Fruit fly (Drosophila melanogaster) whole organism, embryonic: ENCODE results near the gene CG11350.

Experiments
- Ada2b ChIP-seq: fragments of 200-800 bp; sonication (Bioruptor generic); IDR thresholded peaks from 2 replicates; pipeline ENCODE4 v1.3.6; 2022; ENCODE audit warnings: missing biosample characterization, missing genetic modification characterization
- B-H1 ChIP-seq: fragments of 200-800 bp; sonication (Bioruptor generic); IDR thresholded peaks from 3 replicates; pipeline ENCODE4 v1.3.6; 2022; ENCODE audit warnings: missing biosample characterization, missing genetic modification characterization
- Bgb ChIP-seq: fragments of 200-800 bp; sonication (Bioruptor generic); IDR thresholded peaks from 2 replicates; pipeline ENCODE4 v1.3.6; 2022; ENCODE audit warnings: missing biosample characterization, missing genetic modification characterization; ENCODE audit not compliant: partially characterized antibody
- CG11723 ChIP-seq: fragments of 200-800 bp; sonication (Bioruptor generic); optimal IDR thresholded peaks from 2 replicates; lab custom pipeline; 2017; ENCODE audit warnings: missing biosample characterization, mild to moderate bottlenecking, missing genetic modification characterization
- CG13624 ChIP-seq: fragments of 200-800 bp; sonication (Bioruptor generic); optimal IDR thresholded peaks from 2 replicates; lab custom pipeline; 2016; ENCODE audit warnings: missing biosample characterization, missing genetic modification characterization
- CG14860 ChIP-seq: fragments of 200-800 bp; sonication (Bioruptor generic); IDR thresholded peaks from 3 replicates; pipeline ENCODE4 v1.3.6; 2022; ENCODE audit warnings: missing biosample characterization, missing genetic modification characterization; ENCODE audit not compliant: partially characterized antibody
- CG15514 ChIP-seq: fragments of 200-800 bp; sonication (Bioruptor generic); optimal IDR thresholded peaks from 3 replicates; lab custom pipeline; 2017; ENCODE audit warnings: missing biosample characterization, missing genetic modification characterization, mild to moderate bottlenecking, moderate library complexity, missing genetic modification reagents
- CG16863 ChIP-seq: fragments of 200-800 bp; sonication (Bioruptor generic); optimal IDR thresholded peaks from 3 replicates; lab custom pipeline; 2016; ENCODE audit warnings: missing biosample characterization, missing genetic modification characterization
- CG17361 ChIP-seq: fragments of 200-800 bp; sonication (Bioruptor generic); IDR thresholded peaks from 3 replicates; pipeline ENCODE4 v1.3.6; 2022; ENCODE audit warnings: missing biosample characterization, missing genetic modification characterization
- CG17912 ChIP-seq: fragments of 200-800 bp; sonication (Bioruptor generic); optimal IDR thresholded peaks from 2 replicates; lab custom pipeline; 2018; ENCODE audit warnings: missing biosample characterization, mild to moderate bottlenecking, missing genetic modification characterization
- CG2875 ChIP-seq: fragments of 200-800 bp; sonication (Bioruptor generic); optimal IDR thresholded peaks from 2 replicates; lab custom pipeline; 2017; ENCODE audit warnings: missing biosample characterization, mild to moderate bottlenecking, missing genetic modification characterization, missing genetic modification reagents
- CG4282 ChIP-seq: fragments of 200-800 bp; sonication (Bioruptor generic); optimal IDR thresholded peaks from 2 replicates; lab custom pipeline; 2016; ENCODE audit warnings: missing biosample characterization, missing genetic modification characterization
- CG4730 ChIP-seq: fragments of 200-800 bp; sonication (Bioruptor generic); IDR thresholded peaks from 2 replicates; pipeline ENCODE4 v1.3.6; 2022; ENCODE audit warnings: missing biosample characterization, missing genetic modification characterization
- CG6175 ChIP-seq: fragments of 200-800 bp; sonication (Bioruptor generic); IDR thresholded peaks from 3 replicates; pipeline ENCODE4 v1.3.6; 2022; ENCODE audit warnings: missing biosample characterization, missing genetic modification characterization
- CG6813 ChIP-seq: fragments of 200-800 bp; sonication (Bioruptor generic); optimal IDR thresholded peaks from 2 replicates; lab custom pipeline; 2017; ENCODE audit warnings: missing biosample characterization, missing genetic modification characterization, mild to moderate bottlenecking, moderate library complexity, missing genetic modification reagents
- CG7357 ChIP-seq: fragments of 200-800 bp; sonication (Bioruptor generic); IDR thresholded peaks from 3 replicates; pipeline ENCODE4 v1.3.6; 2022; ENCODE audit warnings: missing biosample characterization, missing genetic modification characterization
- CG8089 ChIP-seq: fragments of 200-800 bp; sonication (Bioruptor generic); optimal IDR thresholded peaks from 3 replicates; lab custom pipeline; 2016; ENCODE audit warnings: missing biosample characterization, missing genetic modification characterization
- CG8281 ChIP-seq: fragments of 200-800 bp; sonication (Bioruptor generic); optimal IDR thresholded peaks from 2 replicates; lab custom pipeline; 2018; ENCODE audit warnings: missing biosample characterization, mild to moderate bottlenecking, missing genetic modification characterization, moderate library complexity
- CG8944 ChIP-seq: fragments of 200-800 bp; sonication (Bioruptor generic); optimal IDR thresholded peaks from 3 replicates; lab custom pipeline; 2016; ENCODE audit warnings: missing biosample characterization, missing genetic modification characterization
- D ChIP-seq, 2 experiments: fragments of 200-800 bp in 1 of 2; fragments of >200 bp in 1 of 2; sonication (Bioruptor generic) in 1 of 2; optimal IDR thresholded peaks; 2 replicates in 1 of 2; 3 replicates in 1 of 2; lab custom pipeline; 2017; ENCODE audit warnings: mild to moderate bottlenecking in 1 of 2, missing biosample characterization in 1 of 2, missing genetic modification characterization in 1 of 2, missing genetic modification reagents in 1 of 2
- Dp ChIP-seq: fragments of 200-800 bp; sonication (Bioruptor generic); optimal IDR thresholded peaks from 2 replicates; lab custom pipeline; 2018; ENCODE audit warnings: missing biosample characterization, mild to moderate bottlenecking, missing genetic modification characterization, moderate library complexity
- Dref ChIP-seq: fragments of 200-800 bp; sonication (Bioruptor generic); IDR thresholded peaks from 2 replicates; pipeline ENCODE4 v1.3.6; 2022; ENCODE audit warnings: missing biosample characterization, missing genetic modification characterization
- Ets97D ChIP-seq: fragments of 200-800 bp; sonication (Bioruptor generic); optimal IDR thresholded peaks from 3 replicates; lab custom pipeline; 2016; ENCODE audit warnings: missing biosample characterization, missing genetic modification characterization
- Gsc ChIP-seq: fragments of 200-800 bp; sonication (Bioruptor generic); IDR thresholded peaks from 2 replicates; pipeline ENCODE4 v1.3.6; 2022; ENCODE audit warnings: missing biosample characterization, missing genetic modification characterization
- Hr78 ChIP-seq, 2 experiments: fragments of 200-800 bp in 1 of 2; fragments of >200 bp in 1 of 2; sonication (Bioruptor generic) in 1 of 2; optimal IDR thresholded peaks; 2 replicates each; lab custom pipeline; 2017 to 2019; ENCODE audit warnings: missing biosample characterization in 2 of 2, missing genetic modification characterization in 2 of 2, mild to moderate bottlenecking in 1 of 2, moderate library complexity in 1 of 2
- Lhr ChIP-seq: fragments of 200-800 bp; sonication (Bioruptor generic); optimal IDR thresholded peaks from 3 replicates; lab custom pipeline; 2017; ENCODE audit warnings: mild to moderate bottlenecking, missing biosample characterization, missing genetic modification reagents, missing genetic modification characterization
- Max ChIP-seq: fragments of 200-800 bp; sonication (Bioruptor generic); optimal IDR thresholded peaks from 2 replicates; lab custom pipeline; 2016; ENCODE audit warnings: missing biosample characterization, mild to moderate bottlenecking, missing genetic modification characterization
- Nf-YB ChIP-seq: fragments of 200-800 bp; sonication (Bioruptor generic); optimal IDR thresholded peaks from 3 replicates; lab custom pipeline; 2019; ENCODE audit warnings: missing biosample characterization, mild to moderate bottlenecking, missing genetic modification characterization, moderate library complexity
- Pdp1 ChIP-seq, 2 experiments: fragments of 200-800 bp; sonication (Bioruptor generic); optimal IDR thresholded peaks; 3 replicates each; lab custom pipeline; 2016; ENCODE audit warnings: missing biosample characterization in 2 of 2, missing genetic modification characterization in 2 of 2, mild to moderate bottlenecking in 1 of 2, moderate library complexity in 1 of 2
- Scr ChIP-seq: fragments of 200-800 bp; sonication (Bioruptor generic); IDR thresholded peaks from 2 replicates; pipeline ENCODE4 v1.3.6; 2022; ENCODE audit warnings: missing biosample characterization, missing genetic modification characterization; ENCODE audit not compliant: partially characterized antibody
- Ssrp ChIP-seq: fragments of 200-800 bp; sonication (Bioruptor generic); optimal IDR thresholded peaks from 2 replicates; lab custom pipeline; 2018; ENCODE audit warnings: missing biosample characterization, mild to moderate bottlenecking, missing genetic modification characterization, moderate library complexity
- Xbp1 ChIP-seq: fragments of 200-800 bp; sonication (Bioruptor generic); optimal IDR thresholded peaks from 3 replicates; lab custom pipeline; 2016; ENCODE audit warnings: missing biosample characterization, mild to moderate bottlenecking, missing genetic modification characterization
- ab ChIP-seq: fragments of 200-800 bp; sonication (Bioruptor generic); optimal IDR thresholded peaks from 2 replicates; lab custom pipeline; 2016; ENCODE audit warnings: missing biosample characterization, missing genetic modification characterization
- ap ChIP-seq: fragments of 200-800 bp; sonication (Bioruptor generic); IDR thresholded peaks from 2 replicates; pipeline ENCODE4 v1.3.6; 2022; ENCODE audit warnings: missing biosample characterization, missing genetic modification characterization
- ase ChIP-seq: fragments of 200-800 bp; sonication (Bioruptor generic); IDR thresholded peaks from 3 replicates; pipeline ENCODE4 v1.3.6; 2022; ENCODE audit warnings: missing biosample characterization, missing genetic modification characterization
- croc ChIP-seq: fragments of 200-800 bp; sonication (Bioruptor generic); conservative IDR thresholded peaks from 3 replicates; pipeline ENCODE4 v1.3.6; 2022; ENCODE audit warnings: missing biosample characterization, missing genetic modification characterization
- cwo ChIP-seq: fragments of 200-800 bp; sonication (Bioruptor generic); optimal IDR thresholded peaks from 3 replicates; lab custom pipeline; 2017; ENCODE audit warnings: missing biosample characterization, missing genetic modification characterization, mild to moderate bottlenecking, moderate library complexity, missing genetic modification reagents
- ems ChIP-seq: fragments of 200-800 bp; sonication (Bioruptor generic); optimal IDR thresholded peaks from 3 replicates; lab custom pipeline; 2016; ENCODE audit warnings: missing biosample characterization, missing genetic modification characterization
- gce ChIP-seq: fragments of 200-800 bp; sonication (Bioruptor generic); IDR thresholded peaks from 3 replicates; pipeline ENCODE4 v1.3.6; 2022; ENCODE audit warnings: missing biosample characterization, missing genetic modification characterization
- grau ChIP-seq: fragments of 200-800 bp; optimal IDR thresholded peaks from 3 replicates; lab custom pipeline; 2019; ENCODE audit warnings: missing biosample characterization, mild to moderate bottlenecking, missing genetic modification characterization, moderate library complexity
- klu ChIP-seq: fragments of 200-800 bp; sonication (Bioruptor generic); IDR thresholded peaks from 2 replicates; pipeline ENCODE4 v1.3.6; 2022; ENCODE audit warnings: missing biosample characterization, missing genetic modification characterization
- nmo ChIP-seq: fragments of 200-800 bp; sonication (Bioruptor generic); optimal IDR thresholded peaks from 2 replicates; lab custom pipeline; 2018; ENCODE audit warnings: missing biosample characterization, mild to moderate bottlenecking, missing genetic modification characterization, moderate library complexity
- org-1 ChIP-seq: fragments of 200-800 bp; sonication (Bioruptor generic); optimal IDR thresholded peaks from 2 replicates; lab custom pipeline; 2017; ENCODE audit warnings: missing biosample characterization, missing genetic modification characterization
- repo ChIP-seq: fragments of 200-800 bp; sonication (Bioruptor generic); optimal IDR thresholded peaks from 2 replicates; lab custom pipeline; 2016; ENCODE audit warnings: missing biosample characterization, missing genetic modification characterization
- ro ChIP-seq: fragments of 200-800 bp; sonication (Bioruptor generic); IDR thresholded peaks from 2 replicates; pipeline ENCODE4 v1.3.6; 2022; ENCODE audit warnings: missing biosample characterization, missing genetic modification characterization
- slp2 ChIP-seq: fragments of 200-800 bp; sonication (Bioruptor generic); optimal IDR thresholded peaks from 2 replicates; lab custom pipeline; 2016; ENCODE audit warnings: missing biosample characterization, missing genetic modification characterization
- tgo ChIP-seq: fragments of 200-800 bp; sonication (Bioruptor generic); IDR thresholded peaks from 3 replicates; pipeline ENCODE4 v1.3.6; 2022; ENCODE audit warnings: missing biosample characterization, missing genetic modification characterization
- vfl ChIP-seq: fragments of 200-800 bp; sonication (Bioruptor generic); optimal IDR thresholded peaks from 2 replicates; lab custom pipeline; 2016; ENCODE audit warnings: missing biosample characterization, missing genetic modification characterization
- yki ChIP-seq: fragments of >200 bp; optimal IDR thresholded peaks from 3 replicates; lab custom pipeline; 2018
- zfh1 ChIP-seq: fragments of 200-800 bp; sonication (Bioruptor generic); IDR thresholded peaks from 3 replicates; pipeline ENCODE4 v1.3.6; 2022; ENCODE audit warnings: missing biosample characterization, missing genetic modification characterization

The CG11350 gene

dm6 chr3L:4461454-4462045, 21.1 kb upstream of the CG11350 start, which contains the start of gene CG15023 (continued):
- TF ChIP-seq CG8281 (tag; lab: Kevin White, UChicago): no peak
- TF ChIP-seq Lhr (GFP tag; lab: Kevin White, UChicago): no peak
- no peak for TF ChIP-seq CG2875
- peak; percentile 4 to 37 for TF ChIP-seq Pdp1 (GFP tag; optimal IDR thresholded peaks at IDR 0.05; lab: Kevin White, UChicago)
- TF ChIP-seq CG17912 (GFP tag; lab: Kevin White, UChicago): no peak
- TF ChIP-seq CG17361 (GFP tag; lab: Robert Waterston, UW): 0 out of 3 replicates have a peak, but pooled peaks have one; percentile 30
- TF ChIP-seq CG4282: no peak
- TF ChIP-seq Scr (GFP tag; lab: Robert Waterston, UW): no peak
- TF ChIP-seq CG4730 (GFP tag; lab: Robert Waterston, UW): no peak
- no peak for TF ChIP-seq ase (GFP tag; lab: Robert Waterston, UW)
- TF ChIP-seq B-H1: no peak
- TF ChIP-seq org-1: no peak
- peak; percentile 55; the same call in 2 of the 3 replicates for TF ChIP-seq tgo (GFP tag; lab: Robert Waterston, UW)
- no peak for TF ChIP-seq ro (GFP tag; lab: Robert Waterston, UW)
- TF ChIP-seq Gsc (GFP tag; lab: Robert Waterston, UW): no peak
- TF ChIP-seq slp2 (GFP tag; lab: Kevin White, UChicago): no peak
- TF ChIP-seq Dref (GFP tag; lab: Robert Waterston, UW): no peak
- TF ChIP-seq croc: no peak
- no peak for TF ChIP-seq vfl
- TF ChIP-seq Nf-YB (GFP tag; lab: Kevin White, UChicago): no peak
- TF ChIP-seq cwo (GFP tag; lab: Kevin White, UChicago): no peak
- no peak for TF ChIP-seq CG11723 (GFP tag; lab: Kevin White, UChicago)
- TF ChIP-seq Hr78 (GFP tag; optimal IDR thresholded peaks at IDR 0.05; lab: Kevin White, UChicago): no peak
- no peak for TF ChIP-seq zfh1 (GFP tag; lab: Robert Waterston, UW)
- no peak for TF ChIP-seq Bgb
- no peak for TF ChIP-seq Dp (GFP tag; lab: Kevin White, UChicago)
- peak; percentile 47 for TF ChIP-seq grau (tag; lab: Kevin White, UChicago)
- TF ChIP-seq nmo (GFP tag; lab: Kevin White, UChicago): peak; percentile 11
- no peak for TF ChIP-seq CG14860 (GFP tag; lab: Robert Waterston, UW)
- TF ChIP-seq Xbp1: peak; percentile 0
- TF ChIP-seq Ada2b (GFP tag; lab: Robert Waterston, UW): no peak
- no peak for TF ChIP-seq CG13624
- TF ChIP-seq gce (GFP tag; lab: Robert Waterston, UW): no peak
- no peak for TF ChIP-seq ems (GFP tag; lab: Kevin White, UChicago)
- TF ChIP-seq Ssrp (tag; lab: Kevin White, UChicago): no peak
- TF ChIP-seq CG7357: no peak
- TF ChIP-seq ap (GFP tag; lab: Robert Waterston, UW): no peak
- no peak for TF ChIP-seq yki (lab: Kevin White, UChicago)
- no peak for TF ChIP-seq CG8089 (GFP tag; lab: Kevin White, UChicago)
- peak; percentile 36 for TF ChIP-seq CG15514 (GFP tag; lab: Kevin White, UChicago)
- TF ChIP-seq CG6175 (GFP tag; lab: Robert Waterston, UW): no peak
- no peak for TF ChIP-seq Ets97D (GFP tag; lab: Kevin White, UChicago)
- no peak for TF ChIP-seq CG8944 (GFP tag; lab: Kevin White, UChicago)
- TF ChIP-seq ab (GFP tag; lab: Kevin White, UChicago): no peak
- TF ChIP-seq repo (GFP tag; lab: Kevin White, UChicago): no peak
- no peak for TF ChIP-seq CG16863
- TF ChIP-seq Max (GFP tag; lab: Kevin White, UChicago): no peak
- TF ChIP-seq CG6813 (GFP tag; lab: Kevin White, UChicago): no peak
- TF ChIP-seq klu (GFP tag; lab: Robert Waterston, UW): no peak
- TF ChIP-seq D (optimal IDR thresholded peaks at IDR 0.05; lab: Kevin White, UChicago): no peak
- TF ChIP-seq D (GFP tag; optimal IDR thresholded peaks at IDR 0.05; lab: Kevin White, UChicago): no peak
